Worm (Caenorhabditis elegans) whole organism, young adult: ENCODE data around the gene pap-1.

ENCODE experiments used
- C06A6.2 ChIP-seq: fragments of 200-800 bp; sonication (Bioruptor generic); conservative IDR thresholded peaks from 2 replicates; pipeline ENCODE4 v1.3.6; 2022; ENCODE audit warnings: missing genetic modification characterization, missing compliant biosample characterization
- T26A5.8 ChIP-seq: sonication (generic microtip); optimal IDR thresholded peaks from 2 replicates; lab custom pipeline; 2016; ENCODE audit warnings: missing genetic modification characterization, missing compliant biosample characterization
- gei-17 ChIP-seq: fragments of 200-800 bp; sonication (Bioruptor generic); optimal IDR thresholded peaks from 2 replicates; lab custom pipeline; 2018; ENCODE audit warnings: mild to moderate bottlenecking, missing genetic modification characterization, missing compliant biosample characterization
- him-1 ChIP-seq: sonication (generic microtip); optimal IDR thresholded peaks from 2 replicates; lab custom pipeline; 2016; ENCODE audit warnings: missing genotype, missing genetic modification reagents, missing genetic modification characterization, missing compliant biosample characterization
- madf-10 ChIP-seq: sonication (generic microtip); optimal IDR thresholded peaks from 2 replicates; lab custom pipeline; 2016; ENCODE audit warnings: mild to moderate bottlenecking, missing genetic modification characterization, missing compliant biosample characterization
- nhr-90 ChIP-seq: sonication (generic microtip); optimal IDR thresholded peaks from 2 replicates; lab custom pipeline; 2016; ENCODE audit warnings: missing genotype, mild to moderate bottlenecking, missing genetic modification characterization, missing compliant biosample characterization
- unc-130 ChIP-seq: sonication (generic microtip); optimal IDR thresholded peaks from 2 replicates; lab custom pipeline; 2016; ENCODE audit warnings: missing genetic modification reagents, missing genetic modification characterization, missing compliant biosample characterization

DNA sequence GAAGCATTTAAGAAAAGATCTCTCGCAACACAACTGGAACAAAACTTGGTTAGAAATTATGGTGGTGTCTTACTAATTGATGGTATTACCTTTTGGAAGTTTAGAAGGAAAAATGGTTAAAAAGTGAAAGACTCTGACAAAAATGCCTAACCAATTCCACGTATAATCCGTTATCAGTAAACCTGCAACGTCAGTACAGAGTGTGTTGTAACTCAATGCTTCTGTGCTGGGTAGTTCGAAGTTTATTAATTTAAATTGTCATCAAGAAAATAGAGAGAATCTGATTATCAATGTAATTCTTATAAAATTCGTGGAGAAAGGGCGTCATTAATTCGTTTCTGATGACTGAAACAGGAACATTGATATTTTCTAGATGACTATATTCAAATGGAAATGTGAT, 6.6 kb upstream of the pap-1 start:
- TF ChIP-seq nhr-90 (tag; lab: Kevin White, UChicago) (no peak), madf-10 (no peak), T26A5.8 (tag; lab: Kevin White, UChicago) (no peak), unc-130 (no peak), gei-17 (no peak), C06A6.2 (GFP tag; lab: Robert Waterston, UW) (no peak), him-1 (tag; lab: Kevin White, UChicago) (no peak)
